Worm (Caenorhabditis elegans) whole organism, young adult: ENCODE data around the gene gos-28.

Experiments
- B0035.1 ChIP-seq: sonication (generic microtip); optimal IDR thresholded peaks from 2 replicates; lab custom pipeline; 2016; ENCODE audit warnings: missing genetic modification characterization, mild to moderate bottlenecking, missing compliant biosample characterization, missing genotype, missing genetic modification reagents
- F22D6.2 ChIP-seq: sonication (generic microtip); optimal IDR thresholded peaks from 2 replicates; lab custom pipeline; 2016; ENCODE audit warnings: mild to moderate bottlenecking, missing genetic modification characterization, missing compliant biosample characterization
- F33H1.4 ChIP-seq: fragments of 200-800 bp; sonication (Bioruptor generic); IDR thresholded peaks from 2 replicates; pipeline ENCODE4 v1.3.6; 2022; ENCODE audit warnings: missing genetic modification reagents, missing genetic modification characterization, missing compliant biosample characterization
- F37B4.10 ChIP-seq: fragments of 200-800 bp; sonication (Bioruptor generic); IDR thresholded peaks from 2 replicates; pipeline ENCODE4 v1.3.6; 2022; ENCODE audit warnings: missing genetic modification characterization, missing compliant biosample characterization
- F39B2.1 ChIP-seq: fragments of 200-800 bp; sonication (Bioruptor generic); IDR thresholded peaks from 2 replicates; pipeline ENCODE4 v1.3.6; 2022; ENCODE audit warnings: missing genetic modification reagents, missing genetic modification characterization, missing compliant biosample characterization
- F52B5.7 ChIP-seq: sonication (generic microtip); optimal IDR thresholded peaks from 2 replicates; lab custom pipeline; 2016; ENCODE audit warnings: mild to moderate bottlenecking, missing genetic modification characterization, missing compliant biosample characterization
- F55B11.4 ChIP-seq: sonication (generic microtip); optimal IDR thresholded peaks from 2 replicates; lab custom pipeline; 2016; ENCODE audit warnings: missing compliant biosample characterization, missing genetic modification characterization, borderline replicate concordance; ENCODE audit not compliant: insufficient read depth
- F57C9.4 ChIP-seq: sonication (generic microtip); optimal IDR thresholded peaks from 2 replicates; lab custom pipeline; 2017; ENCODE audit warnings: mild to moderate bottlenecking, missing genetic modification characterization, missing compliant biosample characterization
- K11D2.4 ChIP-seq: fragments of 200-800 bp; sonication (Bioruptor generic); IDR thresholded peaks from 2 replicates; pipeline ENCODE4 v1.3.6; 2022; ENCODE audit warnings: missing genetic modification reagents, missing genetic modification characterization, missing compliant biosample characterization
- K12H6.12 ChIP-seq: fragments of 200-800 bp; sonication (Bioruptor generic); optimal IDR thresholded peaks from 2 replicates; lab custom pipeline; 2018; ENCODE audit warnings: mild to moderate bottlenecking, missing genetic modification characterization, missing compliant biosample characterization
- T26A5.8 ChIP-seq: sonication (generic microtip); optimal IDR thresholded peaks from 2 replicates; lab custom pipeline; 2016; ENCODE audit warnings: missing genetic modification characterization, missing compliant biosample characterization
- Y53G8AR.9 ChIP-seq: fragments of 200-800 bp; sonication (Bioruptor generic); conservative IDR thresholded peaks from 2 replicates; pipeline ENCODE4 v1.3.6; 2022; ENCODE audit warnings: missing genetic modification reagents, missing genetic modification characterization, missing compliant biosample characterization
- Y67H2A.10 ChIP-seq: fragments of 200-800 bp; sonication (Bioruptor generic); conservative IDR thresholded peaks from 2 replicates; pipeline ENCODE4 v1.3.6; 2022; ENCODE audit warnings: missing genetic modification reagents, missing genetic modification characterization, missing compliant biosample characterization
- Y79H2A.3 ChIP-seq: fragments of 200-800 bp; sonication (Bioruptor generic); conservative IDR thresholded peaks from 2 replicates; pipeline ENCODE4 v1.3.6; 2022; ENCODE audit warnings: missing genetic modification reagents, missing genetic modification characterization, missing compliant biosample characterization
- akir-1 ChIP-seq: fragments of 200-800 bp; sonication (Bioruptor generic); optimal IDR thresholded peaks from 2 replicates; lab custom pipeline; 2018; ENCODE audit warnings: mild to moderate bottlenecking, missing genetic modification characterization, moderate library complexity, missing compliant biosample characterization
- aptf-2 ChIP-seq: fragments of 200-800 bp; sonication (Bioruptor generic); conservative IDR thresholded peaks from 2 replicates; pipeline ENCODE4 v1.3.6; 2022; ENCODE audit warnings: missing genetic modification reagents, missing genetic modification characterization, missing compliant biosample characterization
- athp-1 ChIP-seq: sonication (generic microtip); optimal IDR thresholded peaks from 2 replicates; lab custom pipeline; 2017; ENCODE audit warnings: mild to moderate bottlenecking, missing genetic modification characterization, missing compliant biosample characterization
- attf-3 ChIP-seq: fragments of 200-800 bp; sonication (Bioruptor generic); conservative IDR thresholded peaks from 2 replicates; pipeline ENCODE4 v1.3.6; 2022; ENCODE audit warnings: missing genetic modification reagents, missing genetic modification characterization, missing compliant biosample characterization
- attf-5 ChIP-seq: fragments of 200-800 bp; sonication (Bioruptor generic); optimal IDR thresholded peaks from 2 replicates; lab custom pipeline; 2018; ENCODE audit warnings: mild to moderate bottlenecking, missing genetic modification characterization, missing compliant biosample characterization
- ceh-40 ChIP-seq: fragments of 200-800 bp; sonication (Bioruptor generic); IDR thresholded peaks from 2 replicates; pipeline ENCODE4 v1.3.6; 2022; ENCODE audit warnings: missing genetic modification characterization, missing compliant biosample characterization
- ceh-58 ChIP-seq: fragments of 200-800 bp; sonication (Bioruptor generic); IDR thresholded peaks from 2 replicates; pipeline ENCODE4 v1.3.6; 2022; ENCODE audit warnings: missing genetic modification characterization, missing compliant biosample characterization
- ceh-91 ChIP-seq: fragments of 200-800 bp; sonication (Bioruptor generic); IDR thresholded peaks from 2 replicates; pipeline ENCODE4 v1.3.6; 2022; ENCODE audit warnings: missing genetic modification reagents, missing genetic modification characterization, missing compliant biosample characterization
- die-1 ChIP-seq: sonication (generic microtip); optimal IDR thresholded peaks from 2 replicates; lab custom pipeline; 2016; ENCODE audit warnings: missing genotype, mild to moderate bottlenecking, missing genetic modification characterization, missing compliant biosample characterization
- dox-1 ChIP-seq: fragments of 200-800 bp; sonication (Bioruptor generic); IDR thresholded peaks from 2 replicates; pipeline ENCODE4 v1.3.6; 2022; ENCODE audit warnings: missing genetic modification reagents, missing genetic modification characterization, missing compliant biosample characterization
- dpl-1 ChIP-seq: fragments of 150-350 bp; optimal IDR thresholded peaks from 2 replicates; lab custom pipeline; 2014; ENCODE audit warnings: missing biosample characterization, missing genetic modification reagents, missing genetic modification characterization
- efl-1 ChIP-seq: fragments of 150-350 bp; optimal IDR thresholded peaks from 2 replicates; lab custom pipeline; 2014; ENCODE audit warnings: missing biosample characterization, missing genetic modification reagents, missing genetic modification characterization
- egl-44 ChIP-seq: fragments of 200-800 bp; sonication (Bioruptor generic); IDR thresholded peaks from 2 replicates; pipeline ENCODE4 v1.3.6; 2022; ENCODE audit warnings: missing genetic modification reagents, missing genetic modification characterization, missing compliant biosample characterization
- gei-17 ChIP-seq: fragments of 200-800 bp; sonication (Bioruptor generic); optimal IDR thresholded peaks from 2 replicates; lab custom pipeline; 2018; ENCODE audit warnings: mild to moderate bottlenecking, missing genetic modification characterization, missing compliant biosample characterization
- hlh-12 ChIP-seq: sonication (generic microtip); optimal IDR thresholded peaks from 2 replicates; lab custom pipeline; 2016; ENCODE audit warnings: missing genetic modification characterization, missing compliant biosample characterization
- hsf-1 ChIP-seq: fragments of 200-800 bp; sonication (Bioruptor generic); IDR thresholded peaks from 2 replicates; pipeline ENCODE4 v1.3.6; 2022; ENCODE audit warnings: missing genetic modification reagents, missing genetic modification characterization, missing compliant biosample characterization
- lin-35 ChIP-seq, 3 experiments: fragments of 150-350 bp in 2 of 3; sonication (generic microtip) in 1 of 3; optimal IDR thresholded peaks; 2 replicates each; lab custom pipeline; 2014 to 2018; ENCODE audit warnings: missing biosample characterization in 3 of 3, missing genetic modification characterization in 3 of 3, missing genetic modification reagents in 3 of 3
- madf-8 ChIP-seq: fragments of 200-800 bp; sonication (Bioruptor generic); conservative IDR thresholded peaks from 2 replicates; pipeline ENCODE4 v1.3.6; 2022; ENCODE audit warnings: missing genetic modification reagents, missing genetic modification characterization, missing compliant biosample characterization
- mcd-1 ChIP-seq: fragments of 200-800 bp; sonication (Bioruptor generic); IDR thresholded peaks from 2 replicates; pipeline ENCODE4 v1.3.6; 2022; ENCODE audit warnings: missing genetic modification reagents, missing genetic modification characterization, missing compliant biosample characterization
- mel-28 ChIP-seq: sonication (generic microtip); optimal IDR thresholded peaks from 2 replicates; lab custom pipeline; 2016; ENCODE audit warnings: borderline replicate concordance, mild to moderate bottlenecking, missing genetic modification characterization, missing compliant biosample characterization
- mxl-1 ChIP-seq: sonication (generic microtip); optimal IDR thresholded peaks from 2 replicates; lab custom pipeline; 2016; ENCODE audit warnings: missing genetic modification characterization, missing compliant biosample characterization
- nfya-1 ChIP-seq: sonication (generic microtip); optimal IDR thresholded peaks from 2 replicates; lab custom pipeline; 2017; ENCODE audit warnings: antibody characterized with exemption, missing compliant biosample characterization, missing genetic modification characterization, borderline replicate concordance; ENCODE audit not compliant: insufficient read depth
- nhr-179 ChIP-seq: sonication (generic microtip); optimal IDR thresholded peaks from 2 replicates; lab custom pipeline; 2016; ENCODE audit warnings: mild to moderate bottlenecking, missing genetic modification characterization, missing compliant biosample characterization
- nhr-27 ChIP-seq: fragments of 200-800 bp; sonication (Bioruptor generic); optimal IDR thresholded peaks from 2 replicates; lab custom pipeline; 2018; ENCODE audit warnings: mild to moderate bottlenecking, missing genetic modification characterization, moderate library complexity, missing compliant biosample characterization
- rcor-1 ChIP-seq: fragments of 200-800 bp; sonication (Bioruptor generic); IDR thresholded peaks from 2 replicates; pipeline ENCODE4 v1.3.6; 2022; ENCODE audit warnings: missing genetic modification reagents, missing genetic modification characterization, missing compliant biosample characterization
- rec-8 ChIP-seq, 2 experiments: sonication (generic microtip); optimal IDR thresholded peaks; 2 replicates each; lab custom pipeline; 2016; ENCODE audit warnings: mild to moderate bottlenecking in 2 of 2, missing genetic modification characterization in 2 of 2, missing genetic modification reagents in 2 of 2, missing genotype in 2 of 2, missing biosample characterization in 1 of 2, missing compliant biosample characterization in 1 of 2, moderate library complexity in 1 of 2
- snpc-3.4 ChIP-seq: sonication (generic microtip); optimal IDR thresholded peaks from 2 replicates; lab custom pipeline; 2017; ENCODE audit warnings: missing genetic modification characterization, mild to moderate bottlenecking, missing compliant biosample characterization, antibody characterized with exemption, moderate library complexity, missing genotype, missing genetic modification reagents
- somi-1 ChIP-seq: fragments of 200-800 bp; sonication (Bioruptor generic); optimal IDR thresholded peaks from 2 replicates; lab custom pipeline; 2018; ENCODE audit warnings: mild to moderate bottlenecking, missing genetic modification characterization, missing compliant biosample characterization
- tbp1 ChIP-seq: fragments of 200-800 bp; sonication (Bioruptor generic); optimal IDR thresholded peaks from 2 replicates; lab custom pipeline; 2018; ENCODE audit warnings: mild to moderate bottlenecking, missing genetic modification characterization, missing compliant biosample characterization
- unc-130 ChIP-seq: sonication (generic microtip); optimal IDR thresholded peaks from 2 replicates; lab custom pipeline; 2016; ENCODE audit warnings: missing genetic modification reagents, missing genetic modification characterization, missing compliant biosample characterization
- unc-62 ChIP-seq: fragments of 150-350 bp; optimal IDR thresholded peaks from 2 replicates; lab custom pipeline; 2014; ENCODE audit warnings: missing biosample characterization, missing genetic modification reagents, missing genetic modification characterization
- xnd-1 ChIP-seq: sonication (generic microtip); optimal IDR thresholded peaks from 2 replicates; lab custom pipeline; 2016; ENCODE audit warnings: missing genotype, missing genetic modification reagents, missing genetic modification characterization, missing compliant biosample characterization
- zfh-2 ChIP-seq: fragments of 200-800 bp; sonication (Bioruptor generic); conservative IDR thresholded peaks from 2 replicates; pipeline ENCODE4 v1.3.6; 2022; ENCODE audit warnings: missing genetic modification reagents, missing genetic modification characterization, missing compliant biosample characterization
- ztf-22 ChIP-seq: fragments of 200-800 bp; sonication (Bioruptor generic); optimal IDR thresholded peaks from 2 replicates; lab custom pipeline; 2018; ENCODE audit warnings: mild to moderate bottlenecking, missing genetic modification characterization, moderate library complexity, missing compliant biosample characterization
- ztf-3 ChIP-seq: fragments of 200-800 bp; sonication (Bioruptor generic); optimal IDR thresholded peaks from 2 replicates; lab custom pipeline; 2018; ENCODE audit warnings: mild to moderate bottlenecking, missing genetic modification characterization, missing compliant biosample characterization

The gos-28 gene

ce11 chrIII:7369394-7370024, 20.5 kb upstream of the gos-28 start:
- TF ChIP-seq F37B4.10 (GFP tag; lab: Robert Waterston, UW) (no peak), unc-130 (GFP tag; lab: Kevin White, UChicago) (no peak), K11D2.4 (no peak), ztf-22 (no peak), athp-1 (tag; lab: Kevin White, UChicago) (no peak), dox-1 (GFP tag; lab: Robert Waterston, UW) (no peak), somi-1 (peak; percentile 34), F39B2.1 (no peak), Y53G8AR.9 (GFP tag; lab: Robert Waterston, UW) (no peak), hlh-12 (tag; lab: Kevin White, UChicago) (no peak), tbp1 (GFP tag; lab: Kevin White, UChicago) (no peak), mxl-1 (no peak), zfh-2 (GFP tag; lab: Robert Waterston, UW) (no peak), nhr-179 (tag; lab: Kevin White, UChicago) (no peak), ceh-40 (GFP tag; lab: Robert Waterston, UW) (0 out of 2 replicates have a peak, but pooled peaks have one; percentile 9), attf-3 (GFP tag; lab: Robert Waterston, UW) (no peak), ceh-91 (GFP tag; lab: Robert Waterston, UW) (no peak), K12H6.12 (tag; lab: Kevin White, UChicago) (no peak), egl-44 (no peak), Y67H2A.10 (GFP tag; lab: Robert Waterston, UW) (no peak), aptf-2 (GFP tag; lab: Robert Waterston, UW) (no peak), nhr-27 (tag; lab: Kevin White, UChicago) (no peak), hsf-1 (no peak), snpc-3.4 (tag; lab: Kevin White, UChicago) (no peak), T26A5.8 (peak; percentile 21), F55B11.4 (no peak), ceh-58 (GFP tag; lab: Robert Waterston, UW) (no peak), dpl-1 (GFP tag; lab: Kevin White, UChicago) (no peak), lin-35 (GFP tag; optimal IDR thresholded peaks at IDR 0.05; lab: Kevin White, UChicago) (no peak), efl-1 (GFP tag; lab: Kevin White, UChicago) (no peak), die-1 (tag; lab: Kevin White, UChicago) (no peak), mcd-1 (GFP tag; lab: Robert Waterston, UW) (no peak), F22D6.2 (no peak), F33H1.4 (GFP tag; lab: Robert Waterston, UW) (no peak), B0035.1 (tag; lab: Kevin White, UChicago) (no peak), attf-5 (GFP tag; lab: Kevin White, UChicago) (no peak), rec-8 (tag; optimal IDR thresholded peaks at IDR 0.05; lab: Kevin White, UChicago) (no peak), F52B5.7 (tag; lab: Kevin White, UChicago) (no peak), madf-8 (no peak), rcor-1 (GFP tag; lab: Robert Waterston, UW) (no peak), unc-62 (GFP tag; lab: Kevin White, UChicago) (no peak), akir-1 (GFP tag; lab: Kevin White, UChicago) (no peak), ztf-3 (GFP tag; lab: Kevin White, UChicago) (no peak), Y79H2A.3 (GFP tag; lab: Robert Waterston, UW) (no peak), mel-28 (tag; lab: Kevin White, UChicago) (no peak), xnd-1 (tag; lab: Kevin White, UChicago) (no peak), gei-17 (GFP tag; lab: Kevin White, UChicago) (no peak), F57C9.4 (peak; percentile 45), nfya-1 (tag; lab: Kevin White, UChicago) (no peak)
